Worm (Caenorhabditis elegans) whole organism, L2 larva: ENCODE results near the gene Y57G11B.2.

ENCODE experiments used
- ceh-82 ChIP-seq: fragments of 150-350 bp; optimal IDR thresholded peaks from 2 replicates; lab custom pipeline; 2014; ENCODE audit warnings: missing biosample characterization, missing genetic modification characterization
- nhr-77 ChIP-seq: fragments of 150-350 bp; optimal IDR thresholded peaks from 2 replicates; lab custom pipeline; 2014; ENCODE audit warnings: missing biosample characterization, missing genetic modification characterization
- sem-4 ChIP-seq: fragments of 150-350 bp; optimal IDR thresholded peaks from 2 replicates; lab custom pipeline; 2014; ENCODE audit warnings: missing biosample characterization, missing genetic modification reagents, missing genetic modification characterization
- unc-62 ChIP-seq: fragments of 150-350 bp; optimal IDR thresholded peaks from 2 replicates; lab custom pipeline; 2014; ENCODE audit warnings: missing biosample characterization, missing genetic modification reagents, missing genetic modification characterization
- zag-1 ChIP-seq: fragments of 150-350 bp; optimal IDR thresholded peaks from 2 replicates; lab custom pipeline; 2014; ENCODE audit warnings: missing biosample characterization, missing genetic modification characterization

DNA sequence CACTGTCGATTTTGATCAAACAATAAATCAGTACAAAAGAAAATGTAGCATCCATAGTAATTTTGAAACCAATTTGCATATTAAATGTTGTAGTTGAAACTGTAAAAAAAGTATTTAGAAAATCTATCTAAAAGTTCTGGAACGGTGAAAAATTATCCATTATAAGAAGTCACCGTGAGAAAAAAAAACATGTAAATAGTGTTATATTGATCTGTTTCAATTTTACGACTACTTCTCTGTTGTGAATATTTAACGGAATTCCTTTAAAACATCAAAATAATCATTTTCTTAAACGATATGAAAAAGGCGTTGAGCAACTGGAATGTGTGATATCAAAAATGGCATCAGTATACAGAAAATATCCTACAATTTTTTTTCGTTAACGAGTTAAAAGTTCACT, 15.9 kb upstream of the Y57G11B.2 start, which contains the start of gene T27E7.9:
- TF ChIP-seq ceh-82 (tag; lab: Kevin White, UChicago): no peak
- TF ChIP-seq zag-1 (tag; lab: Kevin White, UChicago): no peak
- no peak for TF ChIP-seq unc-62 (GFP tag; lab: Kevin White, UChicago)
- TF ChIP-seq sem-4 (tag; lab: Kevin White, UChicago): no peak
- TF ChIP-seq nhr-77 (tag; lab: Kevin White, UChicago): no peak
